Worm (Caenorhabditis elegans) whole organism, L4 larva: ENCODE results near the gene nep-11.
"Not testable (repeated sequence)": the region's sequence is repeated elsewhere in the genome, so short reads cannot be mapped to it uniquely, and the experiment has no call there.

Experiments used
- F10B5.3 ChIP-seq: sonication (generic microtip); optimal IDR thresholded peaks from 2 replicates; lab custom pipeline; 2016; ENCODE audit warnings: mild to moderate bottlenecking, missing genetic modification characterization, missing compliant biosample characterization
- F26F4.8 ChIP-seq: fragments of 200-800 bp; sonication (Bioruptor generic); conservative IDR thresholded peaks from 2 replicates; pipeline ENCODE4 v1.3.6; 2022; ENCODE audit warnings: missing genetic modification characterization, missing compliant biosample characterization
- F37D6.2 ChIP-seq: sonication (generic microtip); optimal IDR thresholded peaks from 2 replicates; lab custom pipeline; 2016; ENCODE audit warnings: mild to moderate bottlenecking, missing genetic modification characterization, missing compliant biosample characterization
- T20F7.1 ChIP-seq: fragments of 200-800 bp; sonication (Bioruptor generic); optimal IDR thresholded peaks from 2 replicates; lab custom pipeline; 2018; ENCODE audit warnings: mild to moderate bottlenecking, missing genetic modification characterization, missing compliant biosample characterization
- Y105C5A.15 ChIP-seq: fragments of 200-800 bp; sonication (Bioruptor generic); IDR thresholded peaks from 2 replicates; pipeline ENCODE4 v1.3.6; 2022; ENCODE audit warnings: missing genetic modification characterization, missing compliant biosample characterization
- Y75B8A.6 ChIP-seq: fragments of 200-800 bp; sonication (Bioruptor generic); IDR thresholded peaks from 2 replicates; pipeline ENCODE4 v1.3.6; 2022; ENCODE audit warnings: missing genetic modification reagents, missing genetic modification characterization, missing compliant biosample characterization
- aha-1 ChIP-seq: fragments of 150-350 bp; peaks from one replicate; lab custom pipeline; 2014; ENCODE audit warnings: missing biosample characterization, missing genetic modification characterization
- aly-2 ChIP-seq: sonication (generic microtip); optimal IDR thresholded peaks from 2 replicates; lab custom pipeline; 2018; ENCODE audit warnings: missing biosample characterization, missing genetic modification characterization
- attf-4 ChIP-seq: sonication (generic microtip); optimal IDR thresholded peaks from 3 replicates; lab custom pipeline; 2017; ENCODE audit warnings: missing biosample characterization, missing genetic modification characterization
- ceh-28 ChIP-seq: fragments of 150-350 bp; optimal IDR thresholded peaks from 2 replicates; lab custom pipeline; 2014; ENCODE audit warnings: missing biosample characterization, missing genetic modification reagents, missing genetic modification characterization
- ceh-62 ChIP-seq: sonication (generic microtip); optimal IDR thresholded peaks from 2 replicates; lab custom pipeline; 2017; ENCODE audit warnings: missing biosample characterization, missing genetic modification characterization
- ces-1 ChIP-seq: fragments of 150-350 bp; sonication (generic microtip); optimal IDR thresholded peaks from 4 replicates; lab custom pipeline; 2014; ENCODE audit warnings: missing biosample characterization, missing genetic modification reagents, missing genetic modification characterization
- dmd-6 ChIP-seq: fragments of 200-800 bp; sonication (Bioruptor generic); IDR thresholded peaks from 2 replicates; pipeline ENCODE4 v1.3.6; 2022; ENCODE audit warnings: missing genetic modification reagents, missing genetic modification characterization, missing compliant biosample characterization
- duxl-1 ChIP-seq: sonication (generic microtip); optimal IDR thresholded peaks from 2 replicates; lab custom pipeline; 2016; ENCODE audit warnings: mild to moderate bottlenecking, missing genetic modification characterization, moderate library complexity, missing compliant biosample characterization; ENCODE audit not compliant: poor library complexity
- dve-1 ChIP-seq: sonication (generic microtip); optimal IDR thresholded peaks from 2 replicates; lab custom pipeline; 2017; ENCODE audit warnings: antibody characterized with exemption, mild to moderate bottlenecking, missing genetic modification characterization, missing compliant biosample characterization; ENCODE audit not compliant: insufficient read depth
- hmg-1.1 ChIP-seq: fragments of 200-800 bp; sonication (Bioruptor generic); IDR thresholded peaks from 2 replicates; pipeline ENCODE4 v1.3.6; 2022; ENCODE audit warnings: missing genetic modification reagents, missing genetic modification characterization, missing compliant biosample characterization
- lin-13 ChIP-seq: fragments of 150-350 bp; optimal IDR thresholded peaks from 2 replicates; lab custom pipeline; 2014; ENCODE audit warnings: missing biosample characterization, missing genetic modification reagents, missing genetic modification characterization
- lin-15B ChIP-seq: fragments of 150-350 bp; sonication (generic microtip); optimal IDR thresholded peaks from 3 replicates; lab custom pipeline; 2014; ENCODE audit warnings: missing biosample characterization, missing genetic modification characterization
- lsy-2 ChIP-seq, 2 experiments: fragments of 150-350 bp in 1 of 2; sonication (generic microtip) in 1 of 2; optimal IDR thresholded peaks; 2 replicates each; lab custom pipeline; 2014 to 2017; ENCODE audit warnings: missing biosample characterization in 2 of 2, missing genetic modification characterization in 2 of 2
- madf-5 ChIP-seq, 2 experiments: fragments of 200-800 bp; sonication (Bioruptor generic); IDR thresholded peaks; 2 replicates each; pipeline ENCODE4 v1.3.6; 2022; ENCODE audit warnings: missing compliant biosample characterization in 2 of 2, missing genetic modification characterization in 2 of 2
- mdl-1 ChIP-seq, 2 experiments: fragments of 150-350 bp in 1 of 2; sonication (generic microtip) in 1 of 2; optimal IDR thresholded peaks; 2 replicates each; lab custom pipeline; 2014 to 2017; ENCODE audit warnings: missing biosample characterization in 2 of 2, missing genetic modification characterization in 2 of 2
- mdt-29 ChIP-seq: fragments of 200-800 bp; sonication (Bioruptor generic); IDR thresholded peaks from 2 replicates; pipeline ENCODE4 v1.3.6; 2022; ENCODE audit warnings: missing genetic modification reagents, missing genetic modification characterization, missing compliant biosample characterization
- mxl-2 ChIP-seq: fragments of 200-800 bp; sonication (Bioruptor generic); conservative IDR thresholded peaks from 2 replicates; pipeline ENCODE4 v1.3.6; 2022; ENCODE audit warnings: missing genetic modification reagents, missing genetic modification characterization, missing compliant biosample characterization
- mxl-3 ChIP-seq: fragments of 200-800 bp; sonication (Bioruptor generic); optimal IDR thresholded peaks from 2 replicates; lab custom pipeline; 2018; ENCODE audit warnings: mild to moderate bottlenecking, missing genetic modification characterization, missing compliant biosample characterization
- nhr-111 ChIP-seq: fragments of 200-800 bp; sonication (Bioruptor generic); optimal IDR thresholded peaks from 2 replicates; lab custom pipeline; 2018; ENCODE audit warnings: mild to moderate bottlenecking, missing genetic modification characterization, missing compliant biosample characterization
- nhr-77 ChIP-seq: fragments of 150-350 bp; optimal IDR thresholded peaks from 2 replicates; lab custom pipeline; 2014; ENCODE audit warnings: missing biosample characterization, missing genetic modification characterization
- rbr-2 ChIP-seq: sonication (generic microtip); optimal IDR thresholded peaks from 2 replicates; lab custom pipeline; 2016; ENCODE audit warnings: missing genotype, missing genetic modification characterization, missing compliant biosample characterization
- unc-39 ChIP-seq: sonication (generic microtip); optimal IDR thresholded peaks from 2 replicates; lab custom pipeline; 2017; ENCODE audit warnings: missing biosample characterization, missing genetic modification characterization
- unc-62 ChIP-seq, 3 experiments: fragments of 150-350 bp in 1 of 3; sonication (generic microtip); optimal IDR thresholded peaks in 2 of 3; peaks in 1 of 3; 1 replicate in 1 of 3; 2 replicates in 2 of 3; lab custom pipeline; 2014 to 2017; ENCODE audit warnings: missing biosample characterization in 3 of 3, missing genetic modification characterization in 3 of 3, missing genetic modification reagents in 3 of 3, missing genotype in 1 of 3
- zfp-3 ChIP-seq: fragments of 200-800 bp; sonication (Bioruptor generic); conservative IDR thresholded peaks from 2 replicates; pipeline ENCODE4 v1.3.6; 2022; ENCODE audit warnings: missing genetic modification reagents, missing genetic modification characterization, missing compliant biosample characterization
- ztf-7 ChIP-seq: fragments of 150-350 bp; optimal IDR thresholded peaks from 2 replicates; lab custom pipeline; 2014; ENCODE audit warnings: missing biosample characterization, missing genetic modification characterization

The nep-11 gene

ce11 chrII:3425433-3425832, at the start of gene nep-11:
nep-11 (minus strand) TSS chrII:3425533.
- no peak for TF ChIP-seq rbr-2 (tag; lab: Kevin White, UChicago)
- no peak for TF ChIP-seq attf-4 (tag; lab: Kevin White, UChicago)
- no peak for TF ChIP-seq zfp-3 (GFP tag; lab: Robert Waterston, UW)
- TF ChIP-seq F26F4.8 (GFP tag; lab: Robert Waterston, UW): no peak
- TF ChIP-seq mdt-29: no peak

ce11 chrII:3473744-3474143, 48.4 kb upstream of the nep-11 start, which contains the start of gene sdz-32:
sdz-32 (plus strand) TSS chrII:3474044.
- no peak for TF ChIP-seq ceh-28 (tag; lab: Kevin White, UChicago)
- no peak for TF ChIP-seq mxl-3
- no peak for TF ChIP-seq unc-39 (tag; lab: Kevin White, UChicago)
- TF ChIP-seq dmd-6 (GFP tag; lab: Robert Waterston, UW): no peak
- no peak for TF ChIP-seq mdl-1 (tag; optimal IDR thresholded peaks at IDR 0.05; lab: Kevin White, UChicago)
- TF ChIP-seq ces-1: no peak
- TF ChIP-seq F37D6.2: no peak
- no peak for TF ChIP-seq dve-1 (tag; lab: Kevin White, UChicago)
- no peak for TF ChIP-seq hmg-1.1 (GFP tag; lab: Robert Waterston, UW)
- TF ChIP-seq nhr-111: no peak
- no peak for TF ChIP-seq mxl-2 (GFP tag; lab: Robert Waterston, UW)
- TF ChIP-seq nhr-77: no peak
- TF ChIP-seq lin-15B: no peak
- no peak for TF ChIP-seq T20F7.1 (GFP tag; lab: Kevin White, UChicago)

ce11 chrII:3472817-3473216, 47.5 kb upstream of the nep-11 start, which contains the start of gene Y49F6B.6:
Y49F6B.6 (plus strand) TSS chrII:3473117.
- TF ChIP-seq lsy-2 (tag; optimal IDR thresholded peaks at IDR 0.05; lab: Kevin White, UChicago): no peak
- TF ChIP-seq duxl-1 (tag; lab: Kevin White, UChicago): no peak
- TF ChIP-seq aly-2 (tag; lab: Kevin White, UChicago): no peak
- TF ChIP-seq ztf-7 (tag; lab: Kevin White, UChicago): no peak
- TF ChIP-seq Y105C5A.15 (GFP tag; lab: Robert Waterston, UW): no peak
- TF ChIP-seq, all 104 proteins: peak for 0

ce11 chrII:3472316-3472715, 47.0 kb upstream of the nep-11 start, which contains the start of gene Y49F6B.12:
Y49F6B.12 (minus strand) TSS chrII:3472416.
- TF ChIP-seq Y75B8A.6 (GFP tag; lab: Robert Waterston, UW) (no peak), aha-1 (peak; percentile 45), unc-39 (tag; lab: Kevin White, UChicago) (no peak)

- TF ChIP-seq aha-1 (peak; percentile 17), lin-13 (GFP tag; lab: Kevin White, UChicago) (no peak)
These were observed 46.3 kb upstream of the nep-11 start, which contains the start of gene Y49F6B.13 for ce11 chrII:3471603-3472002. Y49F6B.13 (minus strand) TSS chrII:3471703.

- TF ChIP-seq mxl-3: no peak
- TF ChIP-seq ceh-62 (tag; lab: Kevin White, UChicago): no peak
- no peak for TF ChIP-seq attf-4 (tag; lab: Kevin White, UChicago)
- TF ChIP-seq F10B5.3: no peak
- TF ChIP-seq madf-5 (GFP tag; IDR thresholded peaks at IDR 0.05; lab: Robert Waterston, UW): no peak
These were observed 45.2 kb upstream of the nep-11 start, which contains the start of gene Y49F6B.20 for ce11 chrII:3470549-3470948. Y49F6B.20 (minus strand) TSS chrII:3470649.

ce11 chrII:3464580-3464979, 39.2 kb upstream of the nep-11 start, which contains the start of gene C16C8.10:
C16C8.10 (minus strand) TSS chrII:3464680.
- peak in 1 of 2 experiments; percentile 23 for TF ChIP-seq unc-62 (GFP tag; optimal IDR thresholded peaks at IDR 0.05 in 1 of 2; lab: Kevin White, UChicago)
- not testable (repeated sequence) for TF ChIP-seq unc-62 (tag; optimal IDR thresholded peaks at IDR 0.05; lab: Kevin White, UChicago)
